Worm (Caenorhabditis elegans) whole organism, L4/young adult: ENCODE measurements around the gene F52H3.11.
"Not testable (repeated sequence)": the region's sequence is repeated elsewhere in the genome, so short reads cannot be mapped to it uniquely, and the experiment has no call there.

Experiments
- W03F9.2 ChIP-seq: fragments of 150-350 bp; optimal IDR thresholded peaks from 2 replicates; lab custom pipeline; 2014; ENCODE audit warnings: missing biosample characterization, missing genetic modification characterization
- him-1 ChIP-seq: sonication (generic microtip); optimal IDR thresholded peaks from 2 replicates; lab custom pipeline; 2016; ENCODE audit warnings: missing genotype, missing genetic modification reagents, missing genetic modification characterization, missing compliant biosample characterization

ce11 chrII:10006266-10006665 lies 38.7 kb downstream of the F52H3.11 start, which contains the start of gene ZK892.4:
- TF ChIP-seq W03F9.2; him-1 (tag; lab: Kevin White, UChicago): not testable (repeated sequence)
